Worm (Caenorhabditis elegans): ENCODE results near the gene mop-25.2.

The mop-25.2 gene

DNA sequence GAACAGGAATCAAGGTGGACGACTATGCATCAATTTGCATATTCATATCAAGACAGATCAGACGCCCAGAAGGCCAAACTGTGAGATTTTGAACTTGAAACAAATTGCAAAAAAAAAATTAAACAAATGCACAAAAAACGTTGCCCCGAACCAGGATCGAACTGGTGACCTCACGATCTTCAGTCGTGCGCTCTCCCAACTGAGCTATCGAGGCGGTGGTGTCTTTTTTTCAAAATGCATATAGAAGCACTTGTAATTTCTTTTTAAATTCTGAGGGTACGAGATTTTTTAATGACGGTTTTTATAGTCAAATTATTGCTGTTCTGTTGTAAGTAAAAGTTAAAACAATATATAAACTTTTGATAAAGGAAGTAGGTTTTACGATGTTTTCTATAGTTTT, 9.6 kb upstream of the mop-25.2 start (continued):
- TF ChIP-seq nhr-80 (tag; optimal IDR thresholded peaks at IDR 0.05): peak; percentile 4
- no peak for TF ChIP-seq B0336.3 (GFP tag; IDR thresholded peaks at IDR 0.05)
- no peak for TF ChIP-seq F49E8.2 (tag; optimal IDR thresholded peaks at IDR 0.05; ENCODE audit: insufficient read depth)
- TF ChIP-seq F22D6.2 (tag; optimal IDR thresholded peaks at IDR 0.05): no peak
- no peak for TF ChIP-seq attf-3 (GFP tag; conservative IDR thresholded peaks at IDR 0.05)
- no peak for TF ChIP-seq mel-28 (tag; optimal IDR thresholded peaks at IDR 0.05; ENCODE audit: borderline replicate concordance)
- no peak for TF ChIP-seq egl-44 (GFP tag; IDR thresholded peaks at IDR 0.05)
- no peak for TF ChIP-seq cebp-2 (GFP tag; IDR thresholded peaks at IDR 0.05)
- no peak for TF ChIP-seq ceh-58 (GFP tag; IDR thresholded peaks at IDR 0.05)
- no peak for TF ChIP-seq C17E4.6 (GFP tag; IDR thresholded peaks at IDR 0.05)
- TF ChIP-seq chd-7 (tag; optimal IDR thresholded peaks at IDR 0.05): no peak
- peak; percentile 73 for TF ChIP-seq rpc-1 (optimal IDR thresholded peaks at IDR 0.05)
- peak; percentile 94 for TF ChIP-seq rpc-1 (tag; optimal IDR thresholded peaks at IDR 0.05)
- no peak for TF ChIP-seq F55B11.4 (tag; optimal IDR thresholded peaks at IDR 0.05; ENCODE audit: borderline replicate concordance, insufficient read depth)
- peak; percentile 71; the same call in 1 of the 2 replicates for TF ChIP-seq ztf-25 (GFP tag; IDR thresholded peaks at IDR 0.05)
- no peak for TF ChIP-seq nhr-179 (tag; optimal IDR thresholded peaks at IDR 0.05)
- peak; percentile 20; the same call in 1 of the 2 replicates for TF ChIP-seq Y53F4B.3 (GFP tag; IDR thresholded peaks at IDR 0.05)
- no peak for TF ChIP-seq akir-1 (GFP tag; optimal IDR thresholded peaks at IDR 0.05)
- peak; percentile 59 for TF ChIP-seq D2030.7 (GFP tag; IDR thresholded peaks at IDR 0.05)
- TF ChIP-seq hlh-26 (GFP tag; conservative IDR thresholded peaks at IDR 0.05): no peak
- TF ChIP-seq mcd-1 (GFP tag; IDR thresholded peaks at IDR 0.05): no peak
- no peak for TF ChIP-seq aptf-3 (GFP tag; IDR thresholded peaks at IDR 0.05)
- TF ChIP-seq mxl-1 (tag; optimal IDR thresholded peaks at IDR 0.05): no peak
- no peak for TF ChIP-seq nfya-2 (GFP tag; IDR thresholded peaks at IDR 0.05)
- no peak for TF ChIP-seq Y53G8AR.9 (GFP tag; conservative IDR thresholded peaks at IDR 0.05)
- peak; percentile 55 for TF ChIP-seq snpc-3.4 (tag; optimal IDR thresholded peaks at IDR 0.05)
- no peak for TF ChIP-seq pbrm-1 (GFP tag; IDR thresholded peaks at IDR 0.05)
- peak; percentile 33 for TF ChIP-seq snpc-1.3 (tag; optimal IDR thresholded peaks at IDR 0.05; ENCODE audit: insufficient read depth)
- no peak for TF ChIP-seq mes-4 (tag; optimal IDR thresholded peaks at IDR 0.05)
- no peak for TF ChIP-seq xnd-1 (tag; optimal IDR thresholded peaks at IDR 0.05)
- no peak for TF ChIP-seq dpff-1 (tag; optimal IDR thresholded peaks at IDR 0.05)
- TF ChIP-seq unc-62 (GFP tag; optimal IDR thresholded peaks at IDR 0.05): no peak
- TF ChIP-seq lin-40 (tag; optimal IDR thresholded peaks at IDR 0.05): no peak
- TF ChIP-seq efl-1 (GFP tag; optimal IDR thresholded peaks at IDR 0.05): no peak

DNA sequence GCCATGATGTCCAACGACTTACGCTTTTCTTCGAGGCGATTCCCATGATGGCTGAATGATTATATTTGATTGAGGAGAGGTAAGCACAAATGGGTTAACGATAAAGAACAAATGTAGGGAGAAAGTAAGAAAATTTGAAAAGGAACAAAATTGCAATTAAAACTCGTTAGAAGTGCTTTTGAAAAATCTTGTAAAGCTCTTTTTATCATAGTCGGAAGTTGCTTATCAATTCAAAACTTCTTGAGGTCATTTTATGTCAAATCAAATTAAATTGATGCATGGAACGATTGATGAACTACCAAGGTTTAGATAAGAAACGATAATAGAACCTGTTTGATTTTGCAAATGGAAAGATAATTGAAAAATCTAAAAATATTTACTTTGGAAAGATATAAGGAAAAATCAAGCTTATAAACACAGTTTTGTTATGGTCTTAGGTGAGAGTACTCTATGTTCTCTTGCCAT, 5.4 kb upstream of the mop-25.2 start, which contains the start of gene glt-5:
glt-5 (minus strand) TSS at position 51 of the 465 bp plus-strand sequence.
- TF ChIP-seq xnd-1 (tag; optimal IDR thresholded peaks at IDR 0.05): no peak
- TF ChIP-seq tbx-9 (tag; optimal IDR thresholded peaks at IDR 0.05; ENCODE audit: borderline replicate concordance): no peak
- TF ChIP-seq mcd-1 (GFP tag; IDR thresholded peaks at IDR 0.05): no peak
- no peak for TF ChIP-seq bed-2 (GFP tag; IDR thresholded peaks at IDR 0.05)
- no peak for TF ChIP-seq somi-1 (GFP tag; optimal IDR thresholded peaks at IDR 0.05)
- no peak for TF ChIP-seq B0261.1 (tag; optimal IDR thresholded peaks at IDR 0.05)
- TF ChIP-seq ztf-26 (tag; optimal IDR thresholded peaks at IDR 0.05): no peak
- no peak for TF ChIP-seq hmg-20 (GFP tag; IDR thresholded peaks at IDR 0.05)
- no peak for TF ChIP-seq rpc-1 (optimal IDR thresholded peaks at IDR 0.05)
- no peak for TF ChIP-seq rpc-1 (tag; optimal IDR thresholded peaks at IDR 0.05)
